Worm (Caenorhabditis elegans): ENCODE results near the gene K02E10.4.

The K02E10.4 gene

DNA sequence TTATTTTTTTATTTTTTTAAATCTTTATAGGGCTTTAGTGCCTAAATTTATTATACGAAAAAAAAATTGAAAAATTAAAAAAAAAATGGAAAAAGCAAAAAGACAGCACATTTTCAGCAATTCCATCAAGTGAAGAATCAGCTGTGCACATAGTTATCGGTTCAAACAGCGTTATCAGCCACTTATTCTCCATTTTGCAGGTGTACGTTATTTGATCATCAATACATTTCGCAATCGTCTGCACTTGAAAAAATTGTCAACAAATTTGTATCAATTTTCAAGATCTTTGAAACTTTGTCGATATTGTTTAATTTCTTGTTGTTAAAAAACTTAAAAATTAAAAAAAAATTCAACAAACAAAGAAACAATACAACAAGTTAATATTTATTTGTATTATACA is 43.3 kb upstream of the K02E10.4 start:
- no peak for TF ChIP-seq che-1 (tag; optimal IDR thresholded peaks at IDR 0.05)
- peak; percentile 38 for TF ChIP-seq elt-2 (tag; optimal IDR thresholded peaks at IDR 0.05)

DNA sequence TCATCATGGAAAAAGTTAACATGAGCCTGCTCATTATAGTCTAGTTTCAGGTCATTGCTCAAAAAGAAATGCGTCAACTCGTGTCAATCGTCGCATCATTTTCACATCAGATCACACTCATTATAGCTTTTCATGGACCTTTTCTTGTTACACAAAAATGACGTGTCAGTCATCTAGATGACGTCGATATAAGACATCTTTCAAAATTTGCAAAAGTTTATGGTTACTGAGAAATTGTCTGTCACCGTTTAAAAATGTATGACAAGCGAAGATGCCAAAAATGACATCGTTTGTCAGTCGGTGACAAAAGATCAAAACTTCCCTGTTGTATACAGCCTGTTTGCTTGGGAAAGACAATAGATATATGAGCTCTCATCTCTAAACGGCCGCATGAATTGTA is 41.9 kb upstream of the K02E10.4 start:
- TF ChIP-seq ceh-9 (tag; optimal IDR thresholded peaks at IDR 0.05), result no peak
- TF ChIP-seq C08G9.2 (tag; optimal IDR thresholded peaks at IDR 0.05), result no peak
- TF ChIP-seq F13H6.1 (tag; optimal IDR thresholded peaks at IDR 0.05), result no peak
- no peak for TF ChIP-seq nfya-1 (tag; optimal IDR thresholded peaks at IDR 0.05)
- TF ChIP-seq tbx-2 (tag; optimal IDR thresholded peaks at IDR 0.05), result no peak
- TF ChIP-seq unc-3 (GFP tag; conservative IDR thresholded peaks at IDR 0.05), result no peak
- TF ChIP-seq unc-3 (tag; optimal IDR thresholded peaks at IDR 0.05), result no peak
- no peak for TF ChIP-seq nhr-232 (tag; optimal IDR thresholded peaks at IDR 0.05)

DNA sequence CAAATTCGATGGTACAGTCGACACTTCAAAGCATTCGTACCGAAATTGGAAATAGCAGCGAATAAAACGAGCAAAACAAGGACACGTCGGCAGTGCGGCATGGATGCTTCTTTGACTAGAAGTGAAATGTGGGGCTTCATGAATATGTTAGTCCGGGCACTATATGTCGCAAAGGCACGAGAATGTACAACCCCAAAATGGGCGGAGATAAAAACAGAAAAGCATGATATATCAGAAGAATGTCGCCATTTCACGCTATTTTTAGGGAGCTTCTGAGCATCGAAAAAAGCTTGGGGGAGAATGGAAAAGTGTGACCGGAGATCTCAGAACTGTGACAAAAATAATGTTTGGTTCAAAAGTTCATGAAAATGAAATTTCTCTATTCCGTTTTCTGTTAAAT is 39.8 kb upstream of the K02E10.4 start, which contains the start of gene T07D1.3:
TSS of gene T07D1.3 (minus strand) at position 101 of the 400 bp plus-strand sequence.
- TF ChIP-seq fkh-6 (tag; optimal IDR thresholded peaks at IDR 0.05) (no peak), ceh-24 (tag; optimal IDR thresholded peaks at IDR 0.05) (no peak), mec-3 (tag; optimal IDR thresholded peaks at IDR 0.05; ENCODE audit: borderline replicate concordance) (no peak), ceh-31 (tag; optimal IDR thresholded peaks at IDR 0.05) (no peak)

DNA sequence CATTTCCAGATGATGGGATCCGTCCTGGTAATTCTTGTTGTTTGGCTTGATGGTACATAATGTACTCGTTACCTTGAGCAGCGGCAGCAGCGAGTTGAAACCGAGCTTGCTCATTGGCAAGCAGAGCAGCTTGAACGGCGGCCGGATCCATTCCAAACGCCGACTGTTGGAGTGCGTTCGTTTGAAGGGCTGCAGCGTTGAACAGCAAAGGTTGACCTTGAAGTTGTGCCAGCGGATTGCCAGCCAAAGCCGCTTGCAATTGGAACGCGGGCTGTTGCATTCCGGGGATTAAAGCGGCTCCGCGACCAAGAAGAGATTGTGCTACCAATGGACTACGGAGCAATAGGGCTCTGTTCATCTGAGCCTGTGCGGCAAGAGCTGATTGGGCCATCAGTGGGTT is 36.9 kb upstream of the K02E10.4 start:
- TF ChIP-seq T23F11.4 (GFP tag; optimal IDR thresholded peaks at IDR 0.05) (no peak), sox-2 (GFP tag; IDR thresholded peaks at IDR 0.05) (no peak), ceh-45 (GFP tag; IDR thresholded peaks at IDR 0.05) (no peak), nhr-232 (tag; optimal IDR thresholded peaks at IDR 0.05) (no peak), Y22D7AL.16 (tag; optimal IDR thresholded peaks at IDR 0.05) (no peak)

DNA sequence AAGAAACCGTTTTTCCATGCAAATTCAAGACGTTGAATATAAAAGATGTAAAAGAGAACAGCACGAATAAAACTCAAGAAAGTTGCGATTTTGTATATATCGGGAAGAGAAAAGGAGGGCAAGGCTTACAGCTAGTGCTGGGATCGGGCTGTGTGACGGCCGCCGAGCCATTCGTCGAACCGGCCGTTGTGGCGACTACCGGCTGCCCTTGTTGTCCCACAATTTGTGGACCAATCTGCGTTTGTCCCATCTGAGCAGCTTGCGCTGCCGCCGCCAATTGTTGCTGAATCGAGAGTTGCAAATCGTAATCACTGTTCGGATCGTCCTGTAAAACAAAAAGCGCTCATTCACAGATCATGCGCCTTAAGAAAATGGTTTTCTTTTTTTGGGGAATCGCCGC is 35.8 kb upstream of the K02E10.4 start:
- no peak for TF ChIP-seq K02D7.2 (tag; optimal IDR thresholded peaks at IDR 0.05)
- no peak for TF ChIP-seq ref-2 (tag; optimal IDR thresholded peaks at IDR 0.05)
- no peak for TF ChIP-seq gmeb-2 (tag; optimal IDR thresholded peaks at IDR 0.05)
- no peak for TF ChIP-seq lin-11 (tag; optimal IDR thresholded peaks at IDR 0.05)
- TF ChIP-seq mec-3 (tag; optimal IDR thresholded peaks at IDR 0.05; ENCODE audit: borderline replicate concordance), result no peak

DNA sequence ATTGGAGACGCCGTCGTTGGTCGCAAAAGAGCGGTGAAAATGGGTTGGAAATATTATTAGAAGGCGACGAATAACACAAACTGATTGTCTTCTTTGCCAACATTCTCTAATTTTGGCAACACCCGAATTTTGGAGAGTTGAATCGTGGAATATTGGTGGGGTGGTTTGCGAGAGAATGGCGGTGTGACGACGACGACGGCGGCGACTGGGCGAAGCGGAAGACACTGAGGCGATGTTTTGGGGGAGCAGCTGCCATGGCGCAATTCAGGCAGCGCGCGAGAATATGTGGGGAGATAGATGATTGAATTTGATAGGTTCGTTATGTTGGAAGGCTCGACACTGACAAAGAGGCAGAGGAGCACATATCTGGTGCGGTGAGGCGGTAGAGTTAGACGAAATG is 32.1 kb upstream of the K02E10.4 start:
- peak; percentile 83 for TF ChIP-seq unc-42 (tag; optimal IDR thresholded peaks at IDR 0.05)
- no peak for TF ChIP-seq unc-55 (GFP tag; optimal IDR thresholded peaks at IDR 0.05)
- peak; percentile 12 for TF ChIP-seq ceh-6 (GFP tag; optimal IDR thresholded peaks at IDR 0.05)

DNA sequence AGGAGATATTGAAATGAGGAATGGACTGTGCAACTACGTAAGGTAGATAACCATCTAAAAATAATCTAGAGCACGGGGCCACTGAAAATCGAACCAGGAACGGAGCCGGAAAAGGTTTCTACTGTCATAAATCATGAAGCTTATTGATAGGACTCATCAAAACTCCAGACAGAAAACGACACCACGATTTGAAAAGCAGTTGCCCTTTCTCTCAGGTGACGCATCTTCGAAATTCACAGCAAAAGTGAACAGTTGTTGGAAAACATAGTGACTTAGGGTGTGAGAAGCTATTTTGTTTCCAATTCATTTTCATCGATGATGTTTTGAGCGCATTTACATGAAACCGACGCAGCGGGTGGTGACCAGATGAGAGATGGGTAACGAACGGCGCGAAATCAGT is 30.8 kb upstream of the K02E10.4 start:
- TF ChIP-seq hlh-6 (tag; optimal IDR thresholded peaks at IDR 0.05), result no peak
- no peak for TF ChIP-seq ceh-18 (tag; optimal IDR thresholded peaks at IDR 0.05)
- peak; percentile 49 for TF ChIP-seq unc-55 (GFP tag; optimal IDR thresholded peaks at IDR 0.05)
- TF ChIP-seq ets-4 (tag; optimal IDR thresholded peaks at IDR 0.05), result no peak
- no peak for TF ChIP-seq eyg-1 (tag; optimal IDR thresholded peaks at IDR 0.05)
- TF ChIP-seq unc-86 (tag; optimal IDR thresholded peaks at IDR 0.05), result no peak
- TF ChIP-seq ttx-3 (tag; optimal IDR thresholded peaks at IDR 0.05), result no peak
- peak; percentile 20 for TF ChIP-seq rnt-1 (tag; optimal IDR thresholded peaks at IDR 0.05)

Data from whole organism, late embryonic.